Worm (Caenorhabditis elegans) whole organism, L3 larva: ENCODE results near the gene sdz-6.
"Not testable (repeated sequence)": the region's sequence is repeated elsewhere in the genome, so short reads cannot be mapped to it uniquely, and the experiment has no call there.

Experiments
- R02D3.7 ChIP-seq: fragments of 150-350 bp; optimal IDR thresholded peaks from 2 replicates; lab custom pipeline; 2014; ENCODE audit warnings: missing biosample characterization, missing genetic modification characterization
- ceh-28 ChIP-seq: fragments of 150-350 bp; optimal IDR thresholded peaks from 2 replicates; lab custom pipeline; 2014; ENCODE audit warnings: missing biosample characterization, missing genetic modification reagents, missing genetic modification characterization
- ceh-82 ChIP-seq: fragments of 150-350 bp; optimal IDR thresholded peaks from 2 replicates; lab custom pipeline; 2014; ENCODE audit warnings: missing biosample characterization, missing genetic modification characterization
- daf-12 ChIP-seq: fragments of 150-350 bp; optimal IDR thresholded peaks from 2 replicates; lab custom pipeline; 2014; ENCODE audit warnings: missing biosample characterization, missing genetic modification reagents, missing genetic modification characterization
- elt-2 ChIP-seq: sonication (generic microtip); optimal IDR thresholded peaks from 2 replicates; lab custom pipeline; 2016; ENCODE audit warnings: missing genetic modification reagents, mild to moderate bottlenecking, missing genetic modification characterization, missing compliant biosample characterization
- elt-3 ChIP-seq, 3 experiments: fragments of 150-350 bp in 1 of 3; sonication (generic microtip) in 2 of 3; optimal IDR thresholded peaks; 2 replicates in 2 of 3; 4 replicates in 1 of 3; lab custom pipeline; 2014 to 2017; ENCODE audit warnings: missing biosample characterization in 3 of 3, missing genetic modification characterization in 3 of 3
- eor-1 ChIP-seq, 2 experiments: fragments of 150-350 bp; optimal IDR thresholded peaks; 2 replicates each; lab custom pipeline; 2014 to 2018; ENCODE audit warnings: missing biosample characterization in 2 of 2, missing genetic modification characterization in 2 of 2
- fkh-10 ChIP-seq: sonication (generic microtip); optimal IDR thresholded peaks from 2 replicates; lab custom pipeline; 2017; ENCODE audit warnings: missing biosample characterization, missing genetic modification reagents, missing genetic modification characterization
- fkh-2 ChIP-seq: fragments of 150-350 bp; optimal IDR thresholded peaks from 2 replicates; lab custom pipeline; 2014; ENCODE audit warnings: missing biosample characterization, missing genetic modification reagents, missing genetic modification characterization
- fos-1 ChIP-seq: fragments of 150-350 bp; optimal IDR thresholded peaks from 2 replicates; lab custom pipeline; 2014; ENCODE audit warnings: missing biosample characterization, missing genetic modification characterization
- hmg-11 ChIP-seq: sonication (generic microtip); optimal IDR thresholded peaks from 2 replicates; lab custom pipeline; 2016; ENCODE audit warnings: missing genetic modification characterization, missing compliant biosample characterization
- lin-39 ChIP-seq: fragments of 150-350 bp; optimal IDR thresholded peaks from 2 replicates; lab custom pipeline; 2018; ENCODE audit warnings: missing biosample characterization, missing genetic modification reagents, missing genetic modification characterization
- lsy-12 ChIP-seq: sonication (generic microtip); optimal IDR thresholded peaks from 2 replicates; lab custom pipeline; 2016; ENCODE audit warnings: mild to moderate bottlenecking, missing genetic modification characterization, missing compliant biosample characterization
- mdl-1 ChIP-seq: fragments of 150-350 bp; optimal IDR thresholded peaks from 2 replicates; lab custom pipeline; 2014; ENCODE audit warnings: missing biosample characterization, missing genetic modification characterization
- mml-1 ChIP-seq: fragments of 150-350 bp; sonication (generic microtip); optimal IDR thresholded peaks from 3 replicates; lab custom pipeline; 2014; ENCODE audit warnings: missing biosample characterization, missing genetic modification characterization
- nfya-1 ChIP-seq: sonication (generic microtip); optimal IDR thresholded peaks from 2 replicates; lab custom pipeline; 2017; ENCODE audit warnings: missing genetic modification characterization, mild to moderate bottlenecking, missing compliant biosample characterization, antibody characterized with exemption, moderate library complexity; ENCODE audit not compliant: insufficient read depth
- nhr-12 ChIP-seq: fragments of 150-350 bp; optimal IDR thresholded peaks from 2 replicates; lab custom pipeline; 2014; ENCODE audit warnings: missing biosample characterization, missing genetic modification characterization
- nhr-23 ChIP-seq: fragments of 150-350 bp; optimal IDR thresholded peaks from 2 replicates; lab custom pipeline; 2014; ENCODE audit warnings: missing biosample characterization, missing genetic modification reagents, missing genetic modification characterization
- nhr-77 ChIP-seq: fragments of 150-350 bp; optimal IDR thresholded peaks from 2 replicates; lab custom pipeline; 2014; ENCODE audit warnings: missing biosample characterization, missing genetic modification characterization
- pha-4 ChIP-seq: fragments of 150-350 bp; optimal IDR thresholded peaks from 2 replicates; lab custom pipeline; 2014; ENCODE audit warnings: missing biosample characterization, missing genetic modification reagents, missing genetic modification characterization
- pqm-1 ChIP-seq: fragments of 150-350 bp; optimal IDR thresholded peaks from 2 replicates; lab custom pipeline; 2017; ENCODE audit warnings: missing biosample characterization, missing genetic modification characterization, inconsistent platforms
- sea-2 ChIP-seq: fragments of 150-350 bp; sonication (generic microtip); optimal IDR thresholded peaks from 4 replicates; lab custom pipeline; 2014; ENCODE audit warnings: missing biosample characterization, missing genetic modification reagents, missing genetic modification characterization
- skn-1 ChIP-seq: fragments of 150-350 bp; optimal IDR thresholded peaks from 2 replicates; lab custom pipeline; 2014; ENCODE audit warnings: missing biosample characterization, missing genetic modification characterization
- unc-39 ChIP-seq: sonication (generic microtip); optimal IDR thresholded peaks from 4 replicates; lab custom pipeline; 2017; ENCODE audit warnings: missing biosample characterization, missing genetic modification characterization
- unc-62 ChIP-seq: fragments of 150-350 bp; sonication (generic microtip); optimal IDR thresholded peaks from 4 replicates; lab custom pipeline; 2014; ENCODE audit warnings: missing biosample characterization, missing genetic modification reagents, missing genetic modification characterization
- ztf-11 ChIP-seq: fragments of 150-350 bp; optimal IDR thresholded peaks from 2 replicates; lab custom pipeline; 2014; ENCODE audit warnings: missing biosample characterization, missing genetic modification characterization

The sdz-6 gene

ce11 chrV:19312975-19313374, 7.4 kb upstream of the sdz-6 start, which contains the start of gene fbxb-64:
Gene fbxb-64, plus strand, starts transcription at chrV:19313275.
- TF ChIP-seq mml-1 (tag; lab: Kevin White, UChicago), result no peak
- no peak for TF ChIP-seq nfya-1 (tag; lab: Kevin White, UChicago)
- no peak for TF ChIP-seq ceh-82 (tag; lab: Kevin White, UChicago)
- no peak for TF ChIP-seq pha-4 (tag; lab: Kevin White, UChicago)
- no peak for TF ChIP-seq R02D3.7 (tag; lab: Kevin White, UChicago)
- no peak for TF ChIP-seq skn-1
- TF ChIP-seq ceh-28 (tag; lab: Kevin White, UChicago), result no peak
- TF ChIP-seq lin-39 (tag; lab: Kevin White, UChicago), result no peak
- no peak for TF ChIP-seq fkh-2
- no peak for TF ChIP-seq unc-62 (GFP tag; lab: Kevin White, UChicago)
- no peak for TF ChIP-seq fkh-10 (GFP tag; lab: Kevin White, UChicago)
- no peak for TF ChIP-seq daf-12 (tag; lab: Kevin White, UChicago)
- TF ChIP-seq lsy-12 (tag; lab: Kevin White, UChicago), result no peak
- TF ChIP-seq fos-1 (tag; lab: Kevin White, UChicago), result no peak
- TF ChIP-seq, all 47 proteins: peak for 0

ce11 chrV:19317058-19317457, 3.4 kb upstream of the sdz-6 start, which contains the start of gene srh-208:
Gene srh-208, plus strand, starts transcription at chrV:19317358.
- TF ChIP-seq nhr-12 (tag; lab: Kevin White, UChicago); mdl-1; elt-3 (tag; optimal IDR thresholded peaks at IDR 0.05; lab: Kevin White, UChicago): not testable (repeated sequence)

- TF ChIP-seq daf-12 (tag; lab: Kevin White, UChicago), result no peak
- TF ChIP-seq elt-2, result peak; percentile 58
- TF ChIP-seq nhr-77 (tag; lab: Kevin White, UChicago), result no peak
Observed at ce11 chrV:19319460-19319995, 885 bp upstream of the sdz-6 start, which contains the start of gene C43D7.7. Gene C43D7.7, minus strand, starts transcription at chrV:19319510.

ce11 chrV:19322387-19322786, 2.0 kb downstream of the sdz-6 start, which contains the start of gene C43D7.4:
Gene C43D7.4, minus strand, starts transcription at chrV:19322487.
- TF ChIP-seq mml-1 (tag; lab: Kevin White, UChicago) (no peak), nfya-1 (tag; lab: Kevin White, UChicago) (no peak), pqm-1 (tag; lab: Kevin White, UChicago) (no peak), mdl-1 (no peak), daf-12 (tag; lab: Kevin White, UChicago) (no peak), unc-39 (tag; lab: Kevin White, UChicago) (no peak), sea-2 (GFP tag; lab: Kevin White, UChicago) (no peak), fkh-10 (GFP tag; lab: Kevin White, UChicago) (no peak)

- TF ChIP-seq fkh-2, result no peak
- no peak for TF ChIP-seq nhr-77 (tag; lab: Kevin White, UChicago)
- TF ChIP-seq eor-1 (tag; optimal IDR thresholded peaks at IDR 0.05; lab: Kevin White, UChicago), result no peak
- TF ChIP-seq nfya-1 (tag; lab: Kevin White, UChicago), result no peak
- no peak for TF ChIP-seq ztf-11
Observed at ce11 chrV:19325436-19325835, 5.0 kb downstream of the sdz-6 start.

ce11 chrV:19329263-19329662, 8.8 kb downstream of the sdz-6 start, which contains the start of gene fbxb-65:
Gene fbxb-65, plus strand, starts transcription at chrV:19329563.
- no peak for TF ChIP-seq pqm-1 (tag; lab: Kevin White, UChicago)

ce11 chrV:19337333-19337732, 16.9 kb downstream of the sdz-6 start:
- peak; percentile 20 for TF ChIP-seq ceh-28 (tag; lab: Kevin White, UChicago)
- no peak for TF ChIP-seq R02D3.7 (tag; lab: Kevin White, UChicago)

- TF ChIP-seq fkh-10 (GFP tag; lab: Kevin White, UChicago), result no peak
- no peak for TF ChIP-seq eor-1 (tag; optimal IDR thresholded peaks at IDR 0.05; lab: Kevin White, UChicago)
- TF ChIP-seq hmg-11 (tag; lab: Kevin White, UChicago), result no peak
- no peak for TF ChIP-seq nhr-23
- TF ChIP-seq, all 47 proteins: peak for 0
Observed at ce11 chrV:19351944-19352343, 31.5 kb downstream of the sdz-6 start.
